Worm (Caenorhabditis elegans) whole organism, early embryonic: ENCODE data around the gene mut-15.

Source experiments
- B0310.2 ChIP-seq: sonication (generic microtip); optimal IDR thresholded peaks from 2 replicates; lab custom pipeline; 2016; ENCODE audit warnings: mild to moderate bottlenecking, missing genetic modification characterization, missing compliant biosample characterization
- F13C5.2 ChIP-seq: sonication (generic microtip); optimal IDR thresholded peaks from 2 replicates; lab custom pipeline; 2017; ENCODE audit warnings: mild to moderate bottlenecking, missing genetic modification characterization, inconsistent platforms, missing compliant biosample characterization
- aly-1 ChIP-seq: sonication (generic microtip); optimal IDR thresholded peaks from 2 replicates; lab custom pipeline; 2016; ENCODE audit warnings: missing genetic modification characterization, missing compliant biosample characterization
- ama-1 ChIP-seq: fragments of 150-350 bp; optimal IDR thresholded peaks from 2 replicates; lab custom pipeline; 2014
- ceh-13 ChIP-seq: fragments of 200-800 bp; sonication (Bioruptor generic); optimal IDR thresholded peaks from 2 replicates; lab custom pipeline; 2018; ENCODE audit warnings: mild to moderate bottlenecking, missing genetic modification characterization, missing compliant biosample characterization
- ceh-36 ChIP-seq: sonication (generic microtip); optimal IDR thresholded peaks from 2 replicates; lab custom pipeline; 2016; ENCODE audit warnings: missing genetic modification characterization, inconsistent platforms, missing compliant biosample characterization
- ets-7 ChIP-seq: sonication (generic microtip); optimal IDR thresholded peaks from 2 replicates; lab custom pipeline; 2016; ENCODE audit warnings: missing genotype, missing genetic modification characterization, missing compliant biosample characterization
- flt-1 ChIP-seq: fragments of 200-800 bp; sonication (Bioruptor generic); IDR thresholded peaks from 2 replicates; pipeline ENCODE4 v1.3.6; 2022; ENCODE audit warnings: missing genetic modification characterization, missing compliant biosample characterization
- hmbx-1 ChIP-seq: sonication (generic microtip); optimal IDR thresholded peaks from 2 replicates; lab custom pipeline; 2016; ENCODE audit warnings: mild to moderate bottlenecking, missing genetic modification characterization, missing compliant biosample characterization
- hmg-4 ChIP-seq: fragments of 200-800 bp; sonication (Bioruptor generic); optimal IDR thresholded peaks from 2 replicates; lab custom pipeline; 2018; ENCODE audit warnings: mild to moderate bottlenecking, missing genetic modification characterization, missing compliant biosample characterization
- hnd-1 ChIP-seq: sonication (generic microtip); optimal IDR thresholded peaks from 2 replicates; lab custom pipeline; 2016; ENCODE audit warnings: missing genetic modification characterization, missing compliant biosample characterization
- pes-1 ChIP-seq: fragments of 200-800 bp; sonication (Bioruptor generic); IDR thresholded peaks from 2 replicates; pipeline ENCODE4 v1.3.6; 2022; ENCODE audit warnings: missing genetic modification reagents, missing genetic modification characterization, missing compliant biosample characterization
- scrt-1 ChIP-seq: fragments of 200-800 bp; sonication (Bioruptor generic); IDR thresholded peaks from 2 replicates; pipeline ENCODE4 v1.3.6; 2022; ENCODE audit warnings: missing genetic modification characterization, missing compliant biosample characterization
- sea-1 ChIP-seq: fragments of 200-800 bp; sonication (Bioruptor generic); conservative IDR thresholded peaks from 2 replicates; pipeline ENCODE4 v1.3.6; 2022; ENCODE audit warnings: missing genetic modification characterization, missing compliant biosample characterization
- tbx-11 ChIP-seq: fragments of 200-800 bp; sonication (Bioruptor generic); IDR thresholded peaks from 2 replicates; pipeline ENCODE4 v1.3.6; 2022; ENCODE audit warnings: missing genetic modification characterization, missing compliant biosample characterization
- tbx-37 ChIP-seq: fragments of 200-800 bp; sonication (Bioruptor generic); conservative IDR thresholded peaks from 2 replicates; pipeline ENCODE4 v1.3.6; 2022; ENCODE audit warnings: missing genetic modification reagents, missing genetic modification characterization, missing compliant biosample characterization
- tra-4 ChIP-seq: sonication (generic microtip); optimal IDR thresholded peaks from 2 replicates; lab custom pipeline; 2017; ENCODE audit warnings: missing genetic modification characterization, missing compliant biosample characterization

Gene mut-15

ce11 chrV:15011560-15011959 lies 9.2 kb downstream of the mut-15 start, which contains the start of gene nmr-2:
TSS of gene nmr-2 (minus strand) at chrV:15011660.
- TF ChIP-seq hmg-4 (GFP tag; lab: Kevin White, UChicago) (no peak), ama-1 (lab: Kevin White, UChicago) (no peak), aly-1 (tag; lab: Kevin White, UChicago) (no peak), pes-1 (GFP tag; lab: Robert Waterston, UW) (no peak), sea-1 (GFP tag; lab: Robert Waterston, UW) (no peak), hmbx-1 (tag; lab: Kevin White, UChicago) (no peak), ceh-13 (GFP tag; lab: Kevin White, UChicago) (no peak), hnd-1 (tag; lab: Kevin White, UChicago) (no peak), B0310.2 (tag; lab: Kevin White, UChicago) (no peak), scrt-1 (no peak), flt-1 (GFP tag; lab: Robert Waterston, UW) (no peak), F13C5.2 (tag; lab: Kevin White, UChicago) (no peak), ets-7 (tag; lab: Kevin White, UChicago) (no peak), tra-4 (tag; lab: Kevin White, UChicago) (no peak), tbx-37 (GFP tag; lab: Robert Waterston, UW) (no peak), ceh-36 (tag; lab: Kevin White, UChicago) (no peak), tbx-11 (GFP tag; lab: Robert Waterston, UW) (no peak)

ce11 chrV:15012542-15013301 lies 10.4 kb downstream of the mut-15 start:
- TF ChIP-seq tra-4 (tag; lab: Kevin White, UChicago), result no peak
- no peak for TF ChIP-seq scrt-1
- TF ChIP-seq ama-1 (lab: Kevin White, UChicago), result no peak
- no peak for TF ChIP-seq ets-7 (tag; lab: Kevin White, UChicago)
- TF ChIP-seq flt-1 (GFP tag; lab: Robert Waterston, UW), result no peak
- no peak for TF ChIP-seq B0310.2 (tag; lab: Kevin White, UChicago)
- no peak for TF ChIP-seq tbx-11 (GFP tag; lab: Robert Waterston, UW)

- TF ChIP-seq B0310.2 (tag; lab: Kevin White, UChicago) (no peak), hmbx-1 (tag; lab: Kevin White, UChicago) (no peak), scrt-1 (no peak), ets-7 (tag; lab: Kevin White, UChicago) (no peak), tra-4 (tag; lab: Kevin White, UChicago) (no peak), tbx-37 (GFP tag; lab: Robert Waterston, UW) (no peak), pes-1 (GFP tag; lab: Robert Waterston, UW) (no peak), tbx-11 (GFP tag; lab: Robert Waterston, UW) (no peak), hnd-1 (tag; lab: Kevin White, UChicago) (no peak), sea-1 (GFP tag; lab: Robert Waterston, UW) (no peak)
Measured at ce11 chrV:15013328-15013727, 11.0 kb downstream of the mut-15 start.

ce11 chrV:15014164-15014563 lies 11.8 kb downstream of the mut-15 start, which contains the start of gene obr-2:
TSS of gene obr-2 (minus strand) at chrV:15014264.
- TF ChIP-seq hmg-4 (GFP tag; lab: Kevin White, UChicago) (no peak), tbx-37 (GFP tag; lab: Robert Waterston, UW) (no peak), flt-1 (GFP tag; lab: Robert Waterston, UW) (no peak), ceh-13 (GFP tag; lab: Kevin White, UChicago) (no peak), scrt-1 (no peak), tbx-11 (GFP tag; lab: Robert Waterston, UW) (no peak), F13C5.2 (tag; lab: Kevin White, UChicago) (no peak), ets-7 (tag; lab: Kevin White, UChicago) (no peak)

ce11 chrV:15015799-15016198 lies 13.5 kb downstream of the mut-15 start:
- no peak for TF ChIP-seq ama-1 (lab: Kevin White, UChicago)
- no peak for TF ChIP-seq hnd-1 (tag; lab: Kevin White, UChicago)
- TF ChIP-seq F13C5.2 (tag; lab: Kevin White, UChicago), result no peak
- TF ChIP-seq pes-1 (GFP tag; lab: Robert Waterston, UW), result no peak
- TF ChIP-seq sea-1 (GFP tag; lab: Robert Waterston, UW), result no peak
- TF ChIP-seq ceh-13 (GFP tag; lab: Kevin White, UChicago), result no peak
- no peak for TF ChIP-seq aly-1 (tag; lab: Kevin White, UChicago)
- no peak for TF ChIP-seq B0310.2 (tag; lab: Kevin White, UChicago)
- TF ChIP-seq flt-1 (GFP tag; lab: Robert Waterston, UW), result no peak
- no peak for TF ChIP-seq tra-4 (tag; lab: Kevin White, UChicago)
- no peak for TF ChIP-seq hmg-4 (GFP tag; lab: Kevin White, UChicago)
- no peak for TF ChIP-seq ceh-36 (tag; lab: Kevin White, UChicago)
- no peak for TF ChIP-seq ets-7 (tag; lab: Kevin White, UChicago)
- no peak for TF ChIP-seq tbx-11 (GFP tag; lab: Robert Waterston, UW)
- no peak for TF ChIP-seq tbx-37 (GFP tag; lab: Robert Waterston, UW)

ce11 chrV:15016795-15017429 lies 14.6 kb downstream of the mut-15 start:
- TF ChIP-seq tbx-11 (GFP tag; lab: Robert Waterston, UW), result no peak
- TF ChIP-seq B0310.2 (tag; lab: Kevin White, UChicago), result no peak
- TF ChIP-seq aly-1 (tag; lab: Kevin White, UChicago), result no peak
- TF ChIP-seq F13C5.2 (tag; lab: Kevin White, UChicago), result no peak
- TF ChIP-seq ama-1 (lab: Kevin White, UChicago), result no peak
- TF ChIP-seq hnd-1 (tag; lab: Kevin White, UChicago), result no peak
- TF ChIP-seq flt-1 (GFP tag; lab: Robert Waterston, UW), result no peak
- no peak for TF ChIP-seq pes-1 (GFP tag; lab: Robert Waterston, UW)
- TF ChIP-seq tbx-37 (GFP tag; lab: Robert Waterston, UW), result no peak
- TF ChIP-seq hmg-4 (GFP tag; lab: Kevin White, UChicago), result no peak
- no peak for TF ChIP-seq scrt-1
- TF ChIP-seq ceh-36 (tag; lab: Kevin White, UChicago), result no peak
- no peak for TF ChIP-seq sea-1 (GFP tag; lab: Robert Waterston, UW)
- TF ChIP-seq ceh-13 (GFP tag; lab: Kevin White, UChicago), result no peak
- TF ChIP-seq ets-7 (tag; lab: Kevin White, UChicago), result no peak
- TF ChIP-seq tra-4 (tag; lab: Kevin White, UChicago), result no peak
- no peak for TF ChIP-seq hmbx-1 (tag; lab: Kevin White, UChicago)
